Worm (Caenorhabditis elegans) whole organism, late embryonic: ENCODE results near the gene eif-2Bepsilon.

Experiments used
- ceh-18 ChIP-seq: sonication (generic microtip); optimal IDR thresholded peaks from 2 replicates; lab custom pipeline; 2016; ENCODE audit warnings: missing genetic modification characterization, missing compliant biosample characterization
- ceh-24 ChIP-seq: sonication (generic microtip); optimal IDR thresholded peaks from 2 replicates; lab custom pipeline; 2016; ENCODE audit warnings: mild to moderate bottlenecking, missing genetic modification characterization, missing compliant biosample characterization
- elt-4 ChIP-seq: sonication (generic microtip); optimal IDR thresholded peaks from 2 replicates; lab custom pipeline; 2016; ENCODE audit warnings: missing genetic modification characterization, missing compliant biosample characterization
- hlh-13 ChIP-seq: fragments of 200-800 bp; sonication (Bioruptor generic); optimal IDR thresholded peaks from 2 replicates; lab custom pipeline; 2018; ENCODE audit warnings: mild to moderate bottlenecking, missing genetic modification characterization, missing compliant biosample characterization
- lin-11 ChIP-seq: fragments of 200-800 bp; sonication (Bioruptor generic); optimal IDR thresholded peaks from 2 replicates; lab custom pipeline; 2018; ENCODE audit warnings: mild to moderate bottlenecking, missing genetic modification characterization, missing compliant biosample characterization
- nfya-1 ChIP-seq: sonication (generic microtip); optimal IDR thresholded peaks from 2 replicates; lab custom pipeline; 2017; ENCODE audit warnings: missing genetic modification characterization, mild to moderate bottlenecking, missing compliant biosample characterization, antibody characterized with exemption, moderate library complexity
- pha-2 ChIP-seq: sonication (generic microtip); optimal IDR thresholded peaks from 2 replicates; lab custom pipeline; 2017; ENCODE audit warnings: mild to moderate bottlenecking, missing genetic modification characterization, missing compliant biosample characterization
- pha-4 ChIP-seq: fragments of 150-350 bp; optimal IDR thresholded peaks from 2 replicates; lab custom pipeline; 2018; ENCODE audit warnings: missing biosample characterization, missing genetic modification reagents, missing genetic modification characterization
- unc-55 ChIP-seq: sonication (generic microtip); optimal IDR thresholded peaks from 2 replicates; lab custom pipeline; 2017; ENCODE audit warnings: missing biosample characterization, missing genetic modification reagents, missing genetic modification characterization

DNA sequence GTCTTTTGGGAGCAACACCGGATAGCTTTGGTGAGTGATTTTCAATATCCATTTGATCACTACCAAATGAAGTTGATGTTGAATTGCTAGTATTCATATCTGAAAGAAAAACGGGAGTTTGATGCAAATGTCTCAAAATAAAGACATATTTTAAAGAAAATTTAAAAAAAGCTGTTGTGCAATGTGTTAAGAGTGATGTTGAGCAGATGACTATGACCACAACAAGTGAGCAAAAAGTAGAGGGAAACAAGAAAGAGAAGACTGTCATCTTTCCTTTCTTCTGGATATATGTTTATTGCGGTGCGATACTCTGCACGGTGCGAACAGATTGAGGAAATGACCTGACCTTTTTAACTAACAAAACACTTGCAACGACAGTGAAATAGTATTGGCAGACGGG is 38.3 kb upstream of the eif-2Bepsilon start, which contains the start of gene T22C8.4:
- TF ChIP-seq lin-11 (tag; lab: Kevin White, UChicago) (no peak), elt-4 (no peak), nfya-1 (tag; lab: Kevin White, UChicago) (no peak), hlh-13 (no peak), pha-4 (tag; lab: Kevin White, UChicago) (no peak), pha-2 (tag; lab: Kevin White, UChicago) (no peak), ceh-18 (no peak), unc-55 (GFP tag; lab: Kevin White, UChicago) (no peak), ceh-24 (tag; lab: Kevin White, UChicago) (no peak)
